Worm (Caenorhabditis elegans) whole organism, mixed stage, embryonic: ENCODE results near the gene rei-1.

Experiments
- M03D4.4 ChIP-seq: sonication (generic microtip); optimal IDR thresholded peaks from 2 replicates; lab custom pipeline; 2017; ENCODE audit warnings: mild to moderate bottlenecking, missing genetic modification characterization, missing compliant biosample characterization
- bed-3 ChIP-seq: fragments of 200-800 bp; sonication (Bioruptor generic); optimal IDR thresholded peaks from 3 replicates; lab custom pipeline; 2018; ENCODE audit warnings: mild to moderate bottlenecking, missing genetic modification characterization, moderate library complexity, missing compliant biosample characterization
- blmp-1 ChIP-seq: fragments of 150-350 bp; optimal IDR thresholded peaks from 2 replicates; lab custom pipeline; 2014; ENCODE audit warnings: missing biosample characterization, missing genetic modification characterization
- ceh-39 ChIP-seq: fragments of 150-350 bp; optimal IDR thresholded peaks from 2 replicates; lab custom pipeline; 2014; ENCODE audit warnings: missing biosample characterization, missing genetic modification characterization
- ceh-43 ChIP-seq: fragments of 200-800 bp; sonication (Bioruptor generic); optimal IDR thresholded peaks from 2 replicates; lab custom pipeline; 2018; ENCODE audit warnings: mild to moderate bottlenecking, missing genetic modification characterization, moderate library complexity, missing compliant biosample characterization
- ceh-83 ChIP-seq: fragments of 200-800 bp; sonication (Bioruptor generic); optimal IDR thresholded peaks from 2 replicates; lab custom pipeline; 2018; ENCODE audit warnings: mild to moderate bottlenecking, missing genetic modification characterization, missing compliant biosample characterization
- ces-1 ChIP-seq: fragments of 150-350 bp; optimal IDR thresholded peaks from 2 replicates; lab custom pipeline; 2014; ENCODE audit warnings: missing biosample characterization, missing genetic modification reagents, missing genetic modification characterization
- cnd-1 ChIP-seq: fragments of 200-800 bp; sonication (Bioruptor generic); optimal IDR thresholded peaks from 2 replicates; lab custom pipeline; 2018; ENCODE audit warnings: mild to moderate bottlenecking, missing genetic modification characterization, missing compliant biosample characterization
- drap-1 ChIP-seq: fragments of 200-800 bp; sonication (Bioruptor generic); optimal IDR thresholded peaks from 3 replicates; lab custom pipeline; 2018; ENCODE audit warnings: mild to moderate bottlenecking, missing genetic modification characterization, missing compliant biosample characterization
- elt-1 ChIP-seq: sonication (generic microtip); optimal IDR thresholded peaks from 2 replicates; lab custom pipeline; 2017; ENCODE audit warnings: missing genetic modification characterization, mild to moderate bottlenecking, missing compliant biosample characterization, antibody characterized with exemption, moderate library complexity, borderline replicate concordance; ENCODE audit not compliant: insufficient read depth
- elt-3 ChIP-seq: fragments of 150-350 bp; optimal IDR thresholded peaks from 2 replicates; lab custom pipeline; 2014; ENCODE audit warnings: missing biosample characterization, missing genetic modification characterization
- flh-1 ChIP-seq: fragments of 200-800 bp; sonication (Bioruptor generic); optimal IDR thresholded peaks from 2 replicates; lab custom pipeline; 2018; ENCODE audit warnings: mild to moderate bottlenecking, missing genetic modification characterization, moderate library complexity, missing compliant biosample characterization
- ham-2 ChIP-seq: fragments of 200-800 bp; sonication (Bioruptor generic); optimal IDR thresholded peaks from 2 replicates; lab custom pipeline; 2018; ENCODE audit warnings: mild to moderate bottlenecking, missing genetic modification characterization, missing compliant biosample characterization
- hlh-1 ChIP-seq: fragments of 150-350 bp; optimal IDR thresholded peaks from 2 replicates; lab custom pipeline; 2014; ENCODE audit warnings: missing biosample characterization, missing genetic modification reagents, missing genetic modification characterization
- lin-13 ChIP-seq: fragments of 150-350 bp; optimal IDR thresholded peaks from 2 replicates; lab custom pipeline; 2014; ENCODE audit warnings: missing biosample characterization, missing genetic modification characterization
- lsy-2 ChIP-seq: fragments of 150-350 bp; optimal IDR thresholded peaks from 2 replicates; lab custom pipeline; 2014; ENCODE audit warnings: missing biosample characterization, missing genetic modification characterization
- mep-1 ChIP-seq: fragments of 150-350 bp; optimal IDR thresholded peaks from 2 replicates; lab custom pipeline; 2017; ENCODE audit warnings: missing biosample characterization, missing genetic modification reagents, missing genetic modification characterization, inconsistent platforms
- mls-2 ChIP-seq: sonication (generic microtip); optimal IDR thresholded peaks from 2 replicates; lab custom pipeline; 2016; ENCODE audit warnings: mild to moderate bottlenecking, missing genetic modification characterization, moderate library complexity, missing compliant biosample characterization
- nhr-2 ChIP-seq: fragments of 150-350 bp; optimal IDR thresholded peaks from 2 replicates; lab custom pipeline; 2014; ENCODE audit warnings: missing biosample characterization, missing genetic modification characterization
- nhr-237 ChIP-seq: fragments of 150-350 bp; optimal IDR thresholded peaks from 2 replicates; lab custom pipeline; 2014; ENCODE audit warnings: missing biosample characterization, missing genetic modification characterization
- nhr-28 ChIP-seq: fragments of 150-350 bp; optimal IDR thresholded peaks from 2 replicates; lab custom pipeline; 2014; ENCODE audit warnings: missing biosample characterization, missing genetic modification characterization
- nhr-76 ChIP-seq: sonication (generic microtip); optimal IDR thresholded peaks from 2 replicates; lab custom pipeline; 2017; ENCODE audit warnings: missing biosample characterization, missing genetic modification characterization
- pha-4 ChIP-seq: fragments of 150-350 bp; optimal IDR thresholded peaks from 2 replicates; lab custom pipeline; 2018; ENCODE audit warnings: missing biosample characterization, missing genetic modification reagents, missing genetic modification characterization
- snpc-4 ChIP-seq: fragments of 150-350 bp; optimal IDR thresholded peaks from 2 replicates; lab custom pipeline; 2014; ENCODE audit warnings: missing biosample characterization, missing genetic modification characterization
- sptf-1 ChIP-seq: sonication (generic microtip); optimal IDR thresholded peaks from 2 replicates; lab custom pipeline; 2017; ENCODE audit warnings: mild to moderate bottlenecking, missing genetic modification characterization, moderate library complexity, missing compliant biosample characterization
- tbx-8 ChIP-seq: fragments of 200-800 bp; sonication (Bioruptor generic); optimal IDR thresholded peaks from 2 replicates; lab custom pipeline; 2018; ENCODE audit warnings: mild to moderate bottlenecking, missing genetic modification characterization, moderate library complexity, missing compliant biosample characterization
- unc-120 ChIP-seq: sonication (generic microtip); optimal IDR thresholded peaks from 2 replicates; lab custom pipeline; 2017; ENCODE audit warnings: missing genetic modification characterization, missing compliant biosample characterization; ENCODE audit not compliant: poor library complexity, severe bottlenecking
- unc-39 ChIP-seq: fragments of 150-350 bp; optimal IDR thresholded peaks from 2 replicates; lab custom pipeline; 2014; ENCODE audit warnings: missing biosample characterization, missing genetic modification characterization
- unc-62 ChIP-seq: fragments of 150-350 bp; optimal IDR thresholded peaks from 2 replicates; lab custom pipeline; 2014; ENCODE audit warnings: missing biosample characterization, missing genetic modification reagents, missing genetic modification characterization
- zip-8 ChIP-seq: fragments of 150-350 bp; optimal IDR thresholded peaks from 2 replicates; lab custom pipeline; 2014; ENCODE audit warnings: missing biosample characterization, missing genetic modification characterization
- ztf-11 ChIP-seq: fragments of 150-350 bp; optimal IDR thresholded peaks from 2 replicates; lab custom pipeline; 2014; ENCODE audit warnings: missing biosample characterization, missing genetic modification characterization

rei-1 gene

DNA sequence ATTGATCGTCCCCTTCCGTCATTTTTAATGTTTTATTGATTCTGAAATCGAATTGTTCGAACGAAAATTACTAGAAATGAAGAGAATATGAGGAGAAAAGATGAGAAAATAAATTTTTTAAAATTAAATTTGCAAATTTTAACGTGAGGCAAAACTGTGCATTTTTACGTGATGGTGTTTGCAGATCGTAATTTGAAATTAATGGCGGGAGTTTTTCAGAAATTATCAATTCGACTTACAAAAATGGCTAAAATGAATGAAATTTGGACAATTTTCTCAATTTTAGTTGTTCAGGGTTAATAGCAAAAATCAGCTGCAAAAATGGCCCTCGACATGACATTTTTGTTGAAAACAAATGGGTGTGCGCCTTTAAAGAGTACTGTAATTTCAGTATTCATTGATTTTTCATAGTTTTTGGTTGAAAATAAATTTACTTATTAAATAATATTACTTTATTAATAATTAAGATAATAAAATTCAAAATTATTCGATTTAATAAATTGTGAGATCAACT lies at the start of gene rei-1:
TSS of gene rei-1 (minus strand) at position 84 of the 514 bp plus-strand sequence.
- TF ChIP-seq tbx-8 (GFP tag; lab: Kevin White, UChicago) (no peak), nhr-28 (tag; lab: Kevin White, UChicago) (no peak), ceh-43 (GFP tag; lab: Kevin White, UChicago) (no peak), ceh-83 (no peak), nhr-76 (tag; lab: Kevin White, UChicago) (no peak)

ce11 chrIII:4143170-4143569 lies 45.2 kb upstream of the rei-1 start:
- TF ChIP-seq drap-1 (no peak), nhr-2 (tag; lab: Kevin White, UChicago) (no peak), ces-1 (GFP tag; lab: Kevin White, UChicago) (no peak), mls-2 (no peak), elt-3 (tag; lab: Kevin White, UChicago) (no peak), ztf-11 (no peak), pha-4 (tag; lab: Kevin White, UChicago) (no peak), hlh-1 (tag; lab: Kevin White, UChicago) (no peak), blmp-1 (tag; lab: Kevin White, UChicago) (no peak), mep-1 (tag; lab: Kevin White, UChicago) (no peak), snpc-4 (tag; lab: Kevin White, UChicago) (no peak), sptf-1 (no peak), elt-1 (tag; lab: Kevin White, UChicago) (no peak), ceh-39 (no peak), M03D4.4 (tag; lab: Kevin White, UChicago) (no peak), tbx-8 (GFP tag; lab: Kevin White, UChicago) (no peak), unc-120 (tag; lab: Kevin White, UChicago) (no peak), nhr-76 (tag; lab: Kevin White, UChicago) (no peak), ceh-83 (no peak), unc-62 (GFP tag; lab: Kevin White, UChicago) (no peak)

DNA sequence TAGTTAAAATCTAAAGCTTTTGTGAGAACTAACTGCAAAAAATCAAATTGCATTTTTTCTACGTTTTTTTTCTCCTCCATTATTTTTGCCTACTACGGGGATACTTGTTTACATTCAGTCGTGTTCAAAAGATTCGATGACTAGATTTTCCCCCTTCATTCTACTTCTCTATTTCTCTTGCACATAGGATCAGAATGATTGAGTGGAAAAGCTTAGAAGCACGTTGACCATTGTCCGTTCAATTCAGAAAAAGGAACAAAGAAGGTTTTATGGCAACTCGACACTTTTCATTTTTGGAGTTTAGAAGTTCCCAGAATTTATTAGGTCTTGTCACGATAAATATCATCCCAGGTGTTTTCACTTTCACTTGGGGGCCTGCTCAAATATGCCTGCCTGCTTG lies 39.2 kb upstream of the rei-1 start:
- TF ChIP-seq drap-1 (no peak), elt-1 (tag; lab: Kevin White, UChicago) (no peak), unc-120 (tag; lab: Kevin White, UChicago) (no peak), hlh-1 (tag; lab: Kevin White, UChicago) (no peak), M03D4.4 (tag; lab: Kevin White, UChicago) (no peak), ceh-43 (GFP tag; lab: Kevin White, UChicago) (no peak), nhr-28 (tag; lab: Kevin White, UChicago) (no peak), tbx-8 (GFP tag; lab: Kevin White, UChicago) (no peak), ham-2 (no peak), mep-1 (tag; lab: Kevin White, UChicago) (no peak), nhr-2 (tag; lab: Kevin White, UChicago) (no peak), pha-4 (tag; lab: Kevin White, UChicago) (no peak), unc-39 (tag; lab: Kevin White, UChicago) (no peak), ces-1 (GFP tag; lab: Kevin White, UChicago) (no peak), elt-3 (tag; lab: Kevin White, UChicago) (no peak), ceh-83 (no peak), cnd-1 (no peak), lsy-2 (no peak)

ce11 chrIII:4134059-4134458 lies 36.1 kb upstream of the rei-1 start:
- TF ChIP-seq nhr-2 (tag; lab: Kevin White, UChicago) (no peak), snpc-4 (tag; lab: Kevin White, UChicago) (no peak), nhr-76 (tag; lab: Kevin White, UChicago) (no peak), sptf-1 (no peak), blmp-1 (tag; lab: Kevin White, UChicago) (no peak), bed-3 (GFP tag; lab: Kevin White, UChicago) (no peak), nhr-237 (tag; lab: Kevin White, UChicago) (no peak), cnd-1 (no peak), unc-62 (GFP tag; lab: Kevin White, UChicago) (no peak), flh-1 (no peak), zip-8 (tag; lab: Kevin White, UChicago) (no peak), lin-13 (tag; lab: Kevin White, UChicago) (no peak), ceh-83 (no peak), ceh-39 (no peak)
